Fruit fly (Drosophila melanogaster) whole organism, embryonic: Measurements from ENCODE around the gene CG12171.

Experiments
- Aef1 ChIP-seq: fragments of 200-800 bp; sonication (Bioruptor generic); IDR thresholded peaks from 3 replicates; pipeline ENCODE4 v1.3.6; 2022; ENCODE audit warnings: missing biosample characterization, missing genetic modification characterization
- CG13624 ChIP-seq: fragments of 200-800 bp; sonication (Bioruptor generic); optimal IDR thresholded peaks from 2 replicates; lab custom pipeline; 2016; ENCODE audit warnings: missing biosample characterization, missing genetic modification characterization
- CG17385 ChIP-seq: fragments of 200-800 bp; sonication (Bioruptor generic); optimal IDR thresholded peaks from 3 replicates; lab custom pipeline; 2018; ENCODE audit warnings: missing biosample characterization, mild to moderate bottlenecking, missing genetic modification characterization
- CG17568 ChIP-seq: fragments of 200-800 bp; sonication (Bioruptor generic); optimal IDR thresholded peaks from 2 replicates; lab custom pipeline; 2018; ENCODE audit warnings: missing biosample characterization, mild to moderate bottlenecking, missing genetic modification characterization, moderate library complexity
- CG18599 ChIP-seq: fragments of 200-800 bp; sonication (Bioruptor generic); optimal IDR thresholded peaks from 3 replicates; lab custom pipeline; 2017; ENCODE audit warnings: missing biosample characterization, missing genetic modification characterization, mild to moderate bottlenecking, moderate library complexity, missing genetic modification reagents
- CG18619 ChIP-seq: fragments of 200-800 bp; sonication (Bioruptor generic); optimal IDR thresholded peaks from 3 replicates; lab custom pipeline; 2017; ENCODE audit warnings: missing biosample characterization, mild to moderate bottlenecking, missing genetic modification characterization
- CG2120 ChIP-seq: fragments of 200-800 bp; sonication (Bioruptor generic); optimal IDR thresholded peaks from 3 replicates; lab custom pipeline; 2016; ENCODE audit warnings: missing biosample characterization, missing genetic modification characterization
- CG2889 ChIP-seq: fragments of 200-800 bp; sonication (Bioruptor generic); IDR thresholded peaks from 3 replicates; pipeline ENCODE4 v1.3.6; 2022; ENCODE audit warnings: missing biosample characterization, missing genetic modification characterization
- CG3163 ChIP-seq: fragments of 200-800 bp; sonication (Bioruptor generic); optimal IDR thresholded peaks from 3 replicates; lab custom pipeline; 2016; ENCODE audit warnings: missing biosample characterization, missing genetic modification characterization
- CG34376 ChIP-seq: fragments of 200-800 bp; sonication (Bioruptor generic); optimal IDR thresholded peaks from 2 replicates; lab custom pipeline; 2018; ENCODE audit warnings: missing biosample characterization, mild to moderate bottlenecking, missing genetic modification characterization
- CG4360 ChIP-seq: fragments of 200-800 bp; sonication (Bioruptor generic); IDR thresholded peaks from 2 replicates; pipeline ENCODE4 v1.3.6; 2022; ENCODE audit warnings: missing biosample characterization, missing genetic modification characterization
- CG4424 ChIP-seq: fragments of 200-800 bp; sonication (Bioruptor generic); optimal IDR thresholded peaks from 3 replicates; lab custom pipeline; 2016; ENCODE audit warnings: missing biosample characterization, missing genetic modification characterization
- CG8388 ChIP-seq: fragments of 200-800 bp; sonication (Bioruptor generic); optimal IDR thresholded peaks from 2 replicates; lab custom pipeline; 2019; ENCODE audit warnings: missing biosample characterization, mild to moderate bottlenecking, missing genetic modification characterization, moderate library complexity
- Deaf1 ChIP-seq: fragments of 200-800 bp; optimal IDR thresholded peaks from 3 replicates; lab custom pipeline; 2019; ENCODE audit warnings: missing biosample characterization, mild to moderate bottlenecking, missing genetic modification characterization, moderate library complexity
- ERR ChIP-seq: fragments of 200-800 bp; sonication (Bioruptor generic); optimal IDR thresholded peaks from 2 replicates; lab custom pipeline; 2016; ENCODE audit warnings: missing biosample characterization, missing genetic modification characterization
- Ets65A ChIP-seq: fragments of 200-800 bp; sonication (Bioruptor generic); peaks from one replicate; lab custom pipeline; 2016; ENCODE audit warnings: missing biosample characterization, missing genetic modification characterization
- Fer1 ChIP-seq: fragments of 200-800 bp; sonication (Bioruptor generic); optimal IDR thresholded peaks from 2 replicates; lab custom pipeline; 2017; ENCODE audit warnings: missing biosample characterization, mild to moderate bottlenecking, missing genetic modification characterization
- GATAe ChIP-seq: fragments of 200-800 bp; sonication (Bioruptor generic); conservative IDR thresholded peaks from 2 replicates; pipeline ENCODE4 v1.3.6; 2022; ENCODE audit warnings: missing biosample characterization, missing genetic modification characterization
- H15 ChIP-seq: fragments of 200-800 bp; sonication (Bioruptor generic); IDR thresholded peaks from 3 replicates; pipeline ENCODE4 v1.3.6; 2022; ENCODE audit warnings: missing biosample characterization, missing genetic modification characterization
- HLH4C ChIP-seq: fragments of 200-800 bp; sonication (Bioruptor generic); IDR thresholded peaks from 3 replicates; pipeline ENCODE4 v1.3.6; 2022; ENCODE audit warnings: missing biosample characterization, missing genetic modification characterization; ENCODE audit not compliant: partially characterized antibody
- MESR4 ChIP-seq: fragments of 200-800 bp; sonication (Bioruptor generic); optimal IDR thresholded peaks from 2 replicates; lab custom pipeline; 2018; ENCODE audit warnings: missing biosample characterization, mild to moderate bottlenecking, missing genetic modification characterization, moderate library complexity
- Max ChIP-seq: fragments of 200-800 bp; sonication (Bioruptor generic); optimal IDR thresholded peaks from 2 replicates; lab custom pipeline; 2016; ENCODE audit warnings: missing biosample characterization, mild to moderate bottlenecking, missing genetic modification characterization
- Opbp ChIP-seq: fragments of 200-800 bp; sonication (Bioruptor generic); IDR thresholded peaks from 3 replicates; pipeline ENCODE4 v1.3.6; 2022; ENCODE audit warnings: missing biosample characterization, missing genetic modification characterization; ENCODE audit not compliant: partially characterized antibody
- Sry-δ ChIP-seq: fragments of 200-800 bp; sonication (Bioruptor generic); optimal IDR thresholded peaks from 2 replicates; lab custom pipeline; 2016; ENCODE audit warnings: missing biosample characterization, missing genetic modification characterization
- Stat92E ChIP-seq, 3 experiments: fragments of >200 bp in 2 of 3; fragments of 200-800 bp in 1 of 3; sonication (Bioruptor generic) in 1 of 3; optimal IDR thresholded peaks; 2 replicates each; lab custom pipeline; 2017 to 2019; ENCODE audit warnings: missing biosample characterization in 3 of 3, missing genetic modification characterization in 3 of 3, mild to moderate bottlenecking in 1 of 3, moderate library complexity in 1 of 3
- Trl ChIP-seq, 3 experiments: fragments of >200 bp in 2 of 3; fragments of 200-800 bp in 1 of 3; sonication (Bioruptor generic) in 1 of 3; optimal IDR thresholded peaks; 2 replicates in 1 of 3; 3 replicates in 2 of 3; lab custom pipeline; 2016 to 2017; ENCODE audit warnings: missing biosample characterization in 1 of 3, missing genetic modification characterization in 1 of 3
- YL-1 ChIP-seq: fragments of 200-800 bp; sonication (Bioruptor generic); optimal IDR thresholded peaks from 3 replicates; lab custom pipeline; 2017; ENCODE audit warnings: missing biosample characterization, mild to moderate bottlenecking, missing genetic modification characterization
- bbx ChIP-seq: fragments of 200-800 bp; sonication (Bioruptor generic); IDR thresholded peaks from 2 replicates; pipeline ENCODE4 v1.3.6; 2022; ENCODE audit warnings: missing biosample characterization, missing genetic modification characterization; ENCODE audit not compliant: partially characterized antibody
- cg ChIP-seq: fragments of 200-800 bp; sonication (Bioruptor generic); optimal IDR thresholded peaks from 3 replicates; lab custom pipeline; 2019; ENCODE audit warnings: missing biosample characterization, mild to moderate bottlenecking, missing genetic modification characterization, moderate library complexity
- chinmo ChIP-seq: fragments of 200-800 bp; sonication (Bioruptor generic); IDR thresholded peaks from 4 replicates; pipeline ENCODE4 v1.3.6; 2022; ENCODE audit warnings: missing biosample characterization, missing genetic modification characterization; ENCODE audit not compliant: partially characterized antibody
- corto ChIP-seq: fragments of 200-800 bp; sonication (Bioruptor generic); optimal IDR thresholded peaks from 2 replicates; lab custom pipeline; 2016; ENCODE audit warnings: missing biosample characterization, mild to moderate bottlenecking, missing genetic modification characterization, moderate library complexity
- dati ChIP-seq: fragments of 200-800 bp; sonication (Bioruptor generic); IDR thresholded peaks from 2 replicates; pipeline ENCODE4 v1.3.6; 2022; ENCODE audit warnings: missing biosample characterization, missing genetic modification characterization
- exex ChIP-seq: fragments of 200-800 bp; sonication (Bioruptor generic); optimal IDR thresholded peaks from 4 replicates; lab custom pipeline; 2018; ENCODE audit warnings: missing biosample characterization, mild to moderate bottlenecking, missing genetic modification characterization, moderate library complexity
- hbn ChIP-seq: fragments of 200-800 bp; sonication (Bioruptor generic); IDR thresholded peaks from 2 replicates; pipeline ENCODE4 v1.3.6; 2022; ENCODE audit warnings: missing biosample characterization, missing genetic modification characterization; ENCODE audit not compliant: partially characterized antibody
- inv ChIP-seq: fragments of 200-800 bp; sonication (Bioruptor generic); IDR thresholded peaks from 2 replicates; pipeline ENCODE4 v1.3.6; 2022; ENCODE audit warnings: missing biosample characterization, missing genetic modification characterization; ENCODE audit not compliant: partially characterized antibody
- mirr ChIP-seq: fragments of 200-800 bp; sonication (Bioruptor generic); optimal IDR thresholded peaks from 3 replicates; lab custom pipeline; 2018; ENCODE audit warnings: missing biosample characterization, mild to moderate bottlenecking, missing genetic modification characterization
- mld ChIP-seq: fragments of 200-800 bp; sonication (Bioruptor generic); IDR thresholded peaks from 3 replicates; pipeline ENCODE4 v1.3.6; 2022; ENCODE audit warnings: missing biosample characterization, missing genetic modification characterization; ENCODE audit not compliant: partially characterized antibody
- nerfin-2 ChIP-seq: fragments of 200-800 bp; sonication (Bioruptor generic); IDR thresholded peaks from 2 replicates; pipeline ENCODE4 v1.3.6; 2022; ENCODE audit warnings: missing biosample characterization, missing genetic modification characterization; ENCODE audit not compliant: partially characterized antibody
- pros ChIP-seq: fragments of 200-800 bp; sonication (Bioruptor generic); optimal IDR thresholded peaks from 3 replicates; lab custom pipeline; 2019; ENCODE audit warnings: missing biosample characterization, mild to moderate bottlenecking, missing genetic modification characterization, moderate library complexity
- psq ChIP-seq: fragments of 200-800 bp; sonication (Bioruptor generic); optimal IDR thresholded peaks from 2 replicates; lab custom pipeline; 2017; ENCODE audit warnings: missing biosample characterization, missing genetic modification characterization
- sug ChIP-seq: fragments of 200-800 bp; optimal IDR thresholded peaks from 2 replicates; lab custom pipeline; 2019; ENCODE audit warnings: missing biosample characterization, mild to moderate bottlenecking, missing genetic modification characterization, moderate library complexity

CG12171 gene

dm6 chr3R:5669740-5670659, 36.6 kb downstream of the CG12171 start:
- peak; percentile 13 for TF ChIP-seq CG8388 (GFP tag; lab: Kevin White, UChicago)
- no peak for TF ChIP-seq CG4424
- TF ChIP-seq Aef1 (GFP tag; lab: Robert Waterston, UW), result peak; percentile 8; the same call in 2 of the 3 replicates
- TF ChIP-seq Stat92E (GFP tag; optimal IDR thresholded peaks at IDR 0.05; lab: Kevin White, UChicago), result no peak
- TF ChIP-seq psq, result peak; percentile 97
- TF ChIP-seq chinmo (GFP tag; lab: Robert Waterston, UW), result peak; percentile 61; the same call in 1 of the 4 replicates
- peak; percentile 30 for TF ChIP-seq pros (GFP tag; lab: Kevin White, UChicago)
- TF ChIP-seq CG13624 (GFP tag; lab: Kevin White, UChicago), result peak; percentile 21
- TF ChIP-seq Ets65A, result peak; percentile 43
- peak; percentile 99 for TF ChIP-seq CG4360
- TF ChIP-seq Max (GFP tag; lab: Kevin White, UChicago), result no peak
- peak; percentile 36 for TF ChIP-seq mirr
- TF ChIP-seq exex (tag; lab: Kevin White, UChicago), result peak; percentile 25
- TF ChIP-seq inv (GFP tag; lab: Robert Waterston, UW), result 0 out of 2 replicates have a peak, but pooled peaks have one; percentile 2
- TF ChIP-seq CG2120 (GFP tag; lab: Kevin White, UChicago), result no peak
- TF ChIP-seq Deaf1, result peak; percentile 44
- TF ChIP-seq ERR (GFP tag; lab: Kevin White, UChicago), result peak; percentile 11
- peak in 1 of 2 experiments; percentile 85 for TF ChIP-seq Trl (optimal IDR thresholded peaks at IDR 0.05; lab: Kevin White, UChicago)
- no peak for TF ChIP-seq Trl (GFP tag; optimal IDR thresholded peaks at IDR 0.05; lab: Kevin White, UChicago)
- peak; percentile 4; the same call in 1 of the 2 replicates for TF ChIP-seq nerfin-2 (GFP tag; lab: Robert Waterston, UW)
- peak; percentile 2 for TF ChIP-seq YL-1
- TF ChIP-seq CG2889 (GFP tag; lab: Robert Waterston, UW), result no peak
- peak; percentile 5 for TF ChIP-seq Fer1 (GFP tag; lab: Kevin White, UChicago)
- peak; percentile 12; the same call in 1 of the 2 replicates for TF ChIP-seq bbx
- TF ChIP-seq HLH4C (GFP tag; lab: Robert Waterston, UW), result 0 out of 3 replicates have a peak, but pooled peaks have one; percentile 5
- TF ChIP-seq H15 (GFP tag; lab: Robert Waterston, UW), result no peak
- no peak for TF ChIP-seq dati (GFP tag; lab: Robert Waterston, UW)
- TF ChIP-seq GATAe (GFP tag; lab: Robert Waterston, UW), result no peak
- TF ChIP-seq CG18619 (GFP tag; lab: Kevin White, UChicago), result no peak
- TF ChIP-seq mld, result 0 out of 3 replicates have a peak, but pooled peaks have one; percentile 18
- TF ChIP-seq cg (GFP tag; lab: Kevin White, UChicago), result peak; percentile 72
- no peak for TF ChIP-seq hbn (GFP tag; lab: Robert Waterston, UW)
- TF ChIP-seq Sry-δ (GFP tag; lab: Kevin White, UChicago), result no peak
- TF ChIP-seq CG18599 (GFP tag; lab: Kevin White, UChicago), result no peak
- peak; percentile 14 for TF ChIP-seq sug (tag; lab: Kevin White, UChicago)
- TF ChIP-seq Opbp (GFP tag; lab: Robert Waterston, UW), result 0 out of 3 replicates have a peak, but pooled peaks have one; percentile 1
- no peak for TF ChIP-seq corto (GFP tag; lab: Kevin White, UChicago)
- TF ChIP-seq CG17568 (GFP tag; lab: Kevin White, UChicago), result peak; percentile 49
- peak; percentile 35 for TF ChIP-seq CG34376 (GFP tag; lab: Kevin White, UChicago)
- peak; percentile 80 for TF ChIP-seq CG3163
- peak; percentile 95 for TF ChIP-seq CG17385
- peak; percentile 58 for TF ChIP-seq MESR4
